Worm (Caenorhabditis elegans) whole organism, L3 larva: Measurements from ENCODE around the gene cyc-2.1.

ENCODE experiments used
- R02D3.7 ChIP-seq: fragments of 150-350 bp; optimal IDR thresholded peaks from 2 replicates; lab custom pipeline; 2014; ENCODE audit warnings: missing biosample characterization, missing genetic modification characterization
- ama-1 ChIP-seq: fragments of 150-350 bp; optimal IDR thresholded peaks from 2 replicates; lab custom pipeline; 2018
- ceh-16 ChIP-seq: sonication (generic microtip); optimal IDR thresholded peaks from 2 replicates; lab custom pipeline; 2017; ENCODE audit warnings: missing biosample characterization, missing genetic modification characterization
- ceh-82 ChIP-seq: fragments of 150-350 bp; optimal IDR thresholded peaks from 2 replicates; lab custom pipeline; 2014; ENCODE audit warnings: missing biosample characterization, missing genetic modification characterization
- nhr-23 ChIP-seq: fragments of 150-350 bp; optimal IDR thresholded peaks from 2 replicates; lab custom pipeline; 2014; ENCODE audit warnings: missing biosample characterization, missing genetic modification reagents, missing genetic modification characterization
- sea-2 ChIP-seq: fragments of 150-350 bp; sonication (generic microtip); optimal IDR thresholded peaks from 4 replicates; lab custom pipeline; 2014; ENCODE audit warnings: missing biosample characterization, missing genetic modification reagents, missing genetic modification characterization

- no peak for TF ChIP-seq sea-2 (GFP tag; lab: Kevin White, UChicago)
- TF ChIP-seq ceh-16, result no peak
- no peak for TF ChIP-seq ama-1 (lab: Kevin White, UChicago)
- no peak for TF ChIP-seq nhr-23 (tag; lab: Kevin White, UChicago)
- no peak for TF ChIP-seq ceh-82 (tag; lab: Kevin White, UChicago)
- TF ChIP-seq R02D3.7 (tag; lab: Kevin White, UChicago), result no peak
These were observed 6.3 kb downstream of the cyc-2.1 start for ce11 chrIV:4742480-4742879.
